Fruit fly (Drosophila melanogaster) whole organism: ENCODE results near the gene Rchy1.

Experiments used
- CG8478 ChIP-seq: fragments of >200 bp; optimal IDR thresholded peaks from 2 replicates; lab custom pipeline; 2018; ENCODE audit warnings: inconsistent platforms
- Dll ChIP-seq: fragments of >200 bp; optimal IDR thresholded peaks from 2 replicates; lab custom pipeline; 2017
- EcR ChIP-seq, 2 experiments: fragments of >200 bp; optimal IDR thresholded peaks; 2 replicates each; lab custom pipeline; 2017; ENCODE audit warnings: missing biosample characterization in 2 of 2, missing genetic modification characterization in 2 of 2, missing genetic modification reagents in 2 of 2
- pan ChIP-seq: fragments of >200 bp; optimal IDR thresholded peaks from 2 replicates; lab custom pipeline; 2017
- psq ChIP-seq: fragments of >200 bp; optimal IDR thresholded peaks from 2 replicates; lab custom pipeline; 2017
- usp ChIP-seq: fragments of >200 bp; optimal IDR thresholded peaks from 2 replicates; lab custom pipeline; 2017; ENCODE audit warnings: missing biosample characterization, missing genetic modification characterization, mixed read lengths

- TF ChIP-seq EcR (GFP tag; optimal IDR thresholded peaks at IDR 0.05; lab: Kevin White, UChicago) (no peak), usp (GFP tag; lab: Kevin White, UChicago) (no peak), Dll (lab: Kevin White, UChicago) (no peak), pan (lab: Kevin White, UChicago) (no peak), psq (no peak), CG8478 (no peak)
These were observed 15.9 kb upstream of the Rchy1 start for dm6 chr2L:6481310-6481738.
